Worm (Caenorhabditis elegans) whole organism, late embryonic: ENCODE measurements around the gene efk-1.

Experiments used
- C08G9.2 ChIP-seq: sonication (generic microtip); optimal IDR thresholded peaks from 2 replicates; lab custom pipeline; 2016; ENCODE audit warnings: mild to moderate bottlenecking, missing genetic modification characterization, moderate library complexity, missing compliant biosample characterization
- C38D4.7 ChIP-seq: fragments of 200-800 bp; sonication (Bioruptor generic); optimal IDR thresholded peaks from 2 replicates; lab custom pipeline; 2018; ENCODE audit warnings: mild to moderate bottlenecking, missing genetic modification characterization, moderate library complexity, missing compliant biosample characterization
- F13H6.1 ChIP-seq: sonication (generic microtip); optimal IDR thresholded peaks from 2 replicates; lab custom pipeline; 2016; ENCODE audit warnings: missing genetic modification characterization, missing compliant biosample characterization
- Y22D7AL.16 ChIP-seq: sonication (generic microtip); optimal IDR thresholded peaks from 2 replicates; lab custom pipeline; 2016; ENCODE audit warnings: missing genetic modification characterization, missing compliant biosample characterization
- ceh-18 ChIP-seq: sonication (generic microtip); optimal IDR thresholded peaks from 2 replicates; lab custom pipeline; 2016; ENCODE audit warnings: missing genetic modification characterization, missing compliant biosample characterization
- ceh-22 ChIP-seq: sonication (generic microtip); optimal IDR thresholded peaks from 2 replicates; lab custom pipeline; 2017; ENCODE audit warnings: missing biosample characterization, missing genetic modification characterization
- ceh-30 ChIP-seq: fragments of 150-350 bp; optimal IDR thresholded peaks from 2 replicates; lab custom pipeline; 2014; ENCODE audit warnings: missing biosample characterization, missing genetic modification characterization
- ceh-31 ChIP-seq: sonication (generic microtip); optimal IDR thresholded peaks from 2 replicates; lab custom pipeline; 2016; ENCODE audit warnings: missing genetic modification characterization, missing compliant biosample characterization
- ceh-48 ChIP-seq: sonication (generic microtip); optimal IDR thresholded peaks from 2 replicates; lab custom pipeline; 2016; ENCODE audit warnings: missing genetic modification characterization, inconsistent platforms, missing compliant biosample characterization
- ceh-6 ChIP-seq: fragments of 200-800 bp; sonication (Bioruptor generic); optimal IDR thresholded peaks from 2 replicates; lab custom pipeline; 2018; ENCODE audit warnings: mild to moderate bottlenecking, missing genetic modification characterization, missing compliant biosample characterization
- ceh-9 ChIP-seq: sonication (generic microtip); optimal IDR thresholded peaks from 2 replicates; lab custom pipeline; 2016; ENCODE audit warnings: mild to moderate bottlenecking, missing genetic modification characterization, inconsistent platforms, missing compliant biosample characterization
- che-1 ChIP-seq: sonication (generic microtip); optimal IDR thresholded peaks from 2 replicates; lab custom pipeline; 2016; ENCODE audit warnings: mild to moderate bottlenecking, missing genetic modification characterization, missing compliant biosample characterization
- dmd-4 ChIP-seq: sonication (generic microtip); optimal IDR thresholded peaks from 2 replicates; lab custom pipeline; 2016; ENCODE audit warnings: borderline replicate concordance, missing genetic modification characterization, missing compliant biosample characterization
- dve-1 ChIP-seq: sonication (generic microtip); optimal IDR thresholded peaks from 2 replicates; lab custom pipeline; 2017; ENCODE audit warnings: antibody characterized with exemption, mild to moderate bottlenecking, missing genetic modification characterization, missing compliant biosample characterization
- ets-4 ChIP-seq: sonication (generic microtip); optimal IDR thresholded peaks from 2 replicates; lab custom pipeline; 2016; ENCODE audit warnings: missing genetic modification characterization, missing compliant biosample characterization
- fax-1 ChIP-seq: sonication (generic microtip); optimal IDR thresholded peaks from 2 replicates; lab custom pipeline; 2016; ENCODE audit warnings: missing genotype, missing genetic modification characterization, missing compliant biosample characterization
- fkh-10 ChIP-seq: fragments of 150-350 bp; optimal IDR thresholded peaks from 2 replicates; lab custom pipeline; 2014; ENCODE audit warnings: missing biosample characterization, missing genetic modification reagents, missing genetic modification characterization
- hlh-15 ChIP-seq: sonication (generic microtip); optimal IDR thresholded peaks from 2 replicates; lab custom pipeline; 2016; ENCODE audit warnings: missing genetic modification characterization, missing compliant biosample characterization
- hlh-6 ChIP-seq: sonication (generic microtip); optimal IDR thresholded peaks from 2 replicates; lab custom pipeline; 2016; ENCODE audit warnings: missing genotype, missing genetic modification characterization, missing compliant biosample characterization
- hlh-8 ChIP-seq: sonication (generic microtip); optimal IDR thresholded peaks from 2 replicates; lab custom pipeline; 2016; ENCODE audit warnings: missing genotype, missing genetic modification characterization, missing compliant biosample characterization
- lim-6 ChIP-seq: sonication (generic microtip); optimal IDR thresholded peaks from 2 replicates; lab custom pipeline; 2016; ENCODE audit warnings: missing genetic modification characterization, missing compliant biosample characterization
- lin-11 ChIP-seq: fragments of 200-800 bp; sonication (Bioruptor generic); optimal IDR thresholded peaks from 2 replicates; lab custom pipeline; 2018; ENCODE audit warnings: mild to moderate bottlenecking, missing genetic modification characterization, missing compliant biosample characterization
- madf-2 ChIP-seq: sonication (generic microtip); optimal IDR thresholded peaks from 2 replicates; lab custom pipeline; 2017; ENCODE audit warnings: missing genetic modification characterization, missing compliant biosample characterization
- mec-3 ChIP-seq: sonication (generic microtip); optimal IDR thresholded peaks from 2 replicates; lab custom pipeline; 2016; ENCODE audit warnings: borderline replicate concordance, missing genetic modification characterization, missing compliant biosample characterization
- odd-2 ChIP-seq: sonication (generic microtip); optimal IDR thresholded peaks from 2 replicates; lab custom pipeline; 2017; ENCODE audit warnings: antibody characterized with exemption, mild to moderate bottlenecking, missing genetic modification characterization, missing compliant biosample characterization
- pag-3 ChIP-seq: sonication (generic microtip); optimal IDR thresholded peaks from 2 replicates; lab custom pipeline; 2016; ENCODE audit warnings: missing compliant biosample characterization, missing genetic modification characterization, borderline replicate concordance
- pat-9 ChIP-seq: fragments of 200-800 bp; sonication (Bioruptor generic); optimal IDR thresholded peaks from 2 replicates; lab custom pipeline; 2018; ENCODE audit warnings: mild to moderate bottlenecking, missing genetic modification characterization, moderate library complexity, missing compliant biosample characterization
- pha-4 ChIP-seq: fragments of 150-350 bp; optimal IDR thresholded peaks from 2 replicates; lab custom pipeline; 2018; ENCODE audit warnings: missing biosample characterization, missing genetic modification reagents, missing genetic modification characterization
- pqm-1 ChIP-seq: sonication (generic microtip); optimal IDR thresholded peaks from 2 replicates; lab custom pipeline; 2016; ENCODE audit warnings: missing genetic modification characterization, missing compliant biosample characterization
- pros-1 ChIP-seq: fragments of 150-350 bp; optimal IDR thresholded peaks from 2 replicates; lab custom pipeline; 2014; ENCODE audit warnings: missing biosample characterization, missing genetic modification reagents, missing genetic modification characterization
- rnt-1 ChIP-seq: sonication (generic microtip); optimal IDR thresholded peaks from 2 replicates; lab custom pipeline; 2016; ENCODE audit warnings: missing genetic modification characterization, missing compliant biosample characterization
- sox-2 ChIP-seq: fragments of 200-800 bp; sonication (Bioruptor generic); IDR thresholded peaks from 2 replicates; pipeline ENCODE4 v1.3.6; 2022; ENCODE audit warnings: missing genetic modification reagents, missing genetic modification characterization, missing compliant biosample characterization
- sox-4 ChIP-seq: sonication (generic microtip); optimal IDR thresholded peaks from 2 replicates; lab custom pipeline; 2017; ENCODE audit warnings: mild to moderate bottlenecking, missing genetic modification characterization, inconsistent platforms, missing compliant biosample characterization
- unc-3 ChIP-seq, 2 experiments: fragments of 200-800 bp in 1 of 2; sonication (Bioruptor generic) in 1 of 2; sonication (generic microtip) in 1 of 2; conservative IDR thresholded peaks in 1 of 2; optimal IDR thresholded peaks in 1 of 2; 2 replicates each; pipeline versions ENCODE4 v1.3.6 to Lab custom; 2016 to 2022; ENCODE audit warnings: missing compliant biosample characterization in 2 of 2, missing genetic modification characterization in 2 of 2, missing genetic modification reagents in 1 of 2
- unc-42 ChIP-seq: sonication (generic microtip); optimal IDR thresholded peaks from 2 replicates; lab custom pipeline; 2016; ENCODE audit warnings: missing genotype, missing genetic modification characterization, missing compliant biosample characterization
- unc-55 ChIP-seq: sonication (generic microtip); optimal IDR thresholded peaks from 2 replicates; lab custom pipeline; 2017; ENCODE audit warnings: missing biosample characterization, missing genetic modification reagents, missing genetic modification characterization
- unc-86 ChIP-seq: sonication (generic microtip); optimal IDR thresholded peaks from 2 replicates; lab custom pipeline; 2016; ENCODE audit warnings: missing genetic modification characterization, missing compliant biosample characterization
- zip-5 ChIP-seq: sonication (generic microtip); optimal IDR thresholded peaks from 2 replicates; lab custom pipeline; 2016; ENCODE audit warnings: missing genetic modification characterization, missing compliant biosample characterization

The efk-1 gene

ce11 chrIII:6158642-6159475 lies 9.5 kb downstream of the efk-1 start, which contains the start of gene nfm-1 (continued):
- TF ChIP-seq odd-2 (peak; percentile 35), mec-3 (no peak), Y22D7AL.16 (tag; lab: Kevin White, UChicago) (peak; percentile 66), fkh-10 (no peak), rnt-1 (tag; lab: Kevin White, UChicago) (peak; percentile 47), fax-1 (tag; lab: Kevin White, UChicago) (peak; percentile 10), pat-9 (tag; lab: Kevin White, UChicago) (peak; percentile 80), hlh-8 (tag; lab: Kevin White, UChicago) (no peak), ceh-18 (tag; lab: Kevin White, UChicago) (no peak), ceh-30 (no peak), C38D4.7 (GFP tag; lab: Kevin White, UChicago) (peak; percentile 82), lin-11 (tag; lab: Kevin White, UChicago) (peak; percentile 78), pag-3 (no peak), sox-4 (tag; lab: Kevin White, UChicago) (peak; percentile 86), dve-1 (tag; lab: Kevin White, UChicago) (peak; percentile 64), lim-6 (tag; lab: Kevin White, UChicago) (no peak), sox-2 (peak; percentile 77), madf-2 (peak; percentile 81), dmd-4 (tag; lab: Kevin White, UChicago) (peak; percentile 21), pha-4 (tag; lab: Kevin White, UChicago) (no peak), ceh-6 (peak; percentile 86), unc-3 (GFP tag; conservative IDR thresholded peaks at IDR 0.05; lab: Robert Waterston, UW) (peak; percentile 84), unc-3 (tag; optimal IDR thresholded peaks at IDR 0.05; lab: Kevin White, UChicago) (peak; percentile 83), hlh-6 (tag; lab: Kevin White, UChicago) (peak; percentile 26), pqm-1 (tag; lab: Kevin White, UChicago) (no peak), ceh-9 (peak; percentile 73), che-1 (peak; percentile 82), F13H6.1 (tag; lab: Kevin White, UChicago) (peak; percentile 7), hlh-15 (tag; lab: Kevin White, UChicago) (peak; percentile 63), zip-5 (peak; percentile 52), unc-42 (tag; lab: Kevin White, UChicago) (peak; percentile 25), ceh-48 (peak; percentile 77), ceh-31 (tag; lab: Kevin White, UChicago) (peak; percentile 41), C08G9.2 (tag; lab: Kevin White, UChicago) (peak; percentile 37), unc-86 (peak; percentile 68), pros-1 (tag; lab: Kevin White, UChicago) (peak; percentile 4), ets-4 (tag; lab: Kevin White, UChicago) (no peak)

ce11 chrIII:6157708-6158321 lies 10.5 kb downstream of the efk-1 start, which contains the start of gene anmt-2:
Gene anmt-2, minus strand, starts transcription at chrIII:6157758.
- TF ChIP-seq ceh-18 (tag; lab: Kevin White, UChicago): peak; percentile 62
- no peak for TF ChIP-seq unc-55

- TF ChIP-seq lim-6 (tag; lab: Kevin White, UChicago) (no peak), ceh-22 (tag; lab: Kevin White, UChicago) (no peak), pat-9 (tag; lab: Kevin White, UChicago) (no peak), odd-2 (no peak), ets-4 (tag; lab: Kevin White, UChicago) (no peak)
Measured at ce11 chrIII:6155787-6156186, 12.6 kb downstream of the efk-1 start.
